Worm (Caenorhabditis elegans) whole organism, mixed stage, embryonic: Measurements from ENCODE around the gene sra-3.

ENCODE experiments used
- blmp-1 ChIP-seq: fragments of 150-350 bp; optimal IDR thresholded peaks from 2 replicates; lab custom pipeline; 2014; ENCODE audit warnings: missing biosample characterization, missing genetic modification characterization
- ceh-39 ChIP-seq: fragments of 150-350 bp; optimal IDR thresholded peaks from 2 replicates; lab custom pipeline; 2014; ENCODE audit warnings: missing biosample characterization, missing genetic modification characterization
- ces-1 ChIP-seq: fragments of 150-350 bp; optimal IDR thresholded peaks from 2 replicates; lab custom pipeline; 2014; ENCODE audit warnings: missing biosample characterization, missing genetic modification reagents, missing genetic modification characterization
- drap-1 ChIP-seq: fragments of 200-800 bp; sonication (Bioruptor generic); optimal IDR thresholded peaks from 3 replicates; lab custom pipeline; 2018; ENCODE audit warnings: mild to moderate bottlenecking, missing genetic modification characterization, missing compliant biosample characterization
- elt-3 ChIP-seq: fragments of 150-350 bp; optimal IDR thresholded peaks from 2 replicates; lab custom pipeline; 2014; ENCODE audit warnings: missing biosample characterization, missing genetic modification characterization
- lsy-2 ChIP-seq: fragments of 150-350 bp; optimal IDR thresholded peaks from 2 replicates; lab custom pipeline; 2014; ENCODE audit warnings: missing biosample characterization, missing genetic modification characterization
- mep-1 ChIP-seq: fragments of 150-350 bp; optimal IDR thresholded peaks from 2 replicates; lab custom pipeline; 2017; ENCODE audit warnings: missing biosample characterization, missing genetic modification reagents, missing genetic modification characterization, inconsistent platforms
- nhr-12 ChIP-seq: fragments of 150-350 bp; optimal IDR thresholded peaks from 2 replicates; lab custom pipeline; 2014; ENCODE audit warnings: missing biosample characterization, missing genetic modification characterization
- nhr-76 ChIP-seq: sonication (generic microtip); optimal IDR thresholded peaks from 2 replicates; lab custom pipeline; 2017; ENCODE audit warnings: missing biosample characterization, missing genetic modification characterization
- pha-4 ChIP-seq: fragments of 150-350 bp; optimal IDR thresholded peaks from 2 replicates; lab custom pipeline; 2018; ENCODE audit warnings: missing biosample characterization, missing genetic modification reagents, missing genetic modification characterization
- unc-39 ChIP-seq: fragments of 150-350 bp; optimal IDR thresholded peaks from 2 replicates; lab custom pipeline; 2014; ENCODE audit warnings: missing biosample characterization, missing genetic modification characterization
- ztf-11 ChIP-seq: fragments of 150-350 bp; optimal IDR thresholded peaks from 2 replicates; lab custom pipeline; 2014; ENCODE audit warnings: missing biosample characterization, missing genetic modification characterization

- TF ChIP-seq mep-1 (tag; lab: Kevin White, UChicago) (no peak), drap-1 (GFP tag; lab: Kevin White, UChicago) (no peak), ztf-11 (tag; lab: Kevin White, UChicago) (no peak), nhr-12 (tag; lab: Kevin White, UChicago) (no peak), nhr-76 (no peak), lsy-2 (no peak), unc-39 (no peak), blmp-1 (tag; lab: Kevin White, UChicago) (no peak), ces-1 (no peak), elt-3 (tag; lab: Kevin White, UChicago) (no peak), pha-4 (tag; lab: Kevin White, UChicago) (no peak), ceh-39 (tag; lab: Kevin White, UChicago) (no peak)
These were observed 35.0 kb upstream of the sra-3 start, which contains the start of gene exc-7 for ce11 chrII:9575670-9576069.
